Fruit fly (Drosophila melanogaster) whole organism, prepupa: ENCODE results near the gene Cdk8.
"Not testable (repeated sequence)": the region's sequence is repeated elsewhere in the genome, so short reads cannot be mapped to it uniquely, and the experiment has no call there.

Experiments used
- CG10631 ChIP-seq: fragments of 200-800 bp; sonication (Bioruptor generic); optimal IDR thresholded peaks from 2 replicates; lab custom pipeline; 2016; ENCODE audit warnings: missing biosample characterization, missing genetic modification characterization
- CG11762 ChIP-seq: fragments of 200-800 bp; sonication (Bioruptor generic); optimal IDR thresholded peaks from 3 replicates; lab custom pipeline; 2016; ENCODE audit warnings: missing biosample characterization, missing genetic modification characterization; ENCODE audit not compliant: insufficient read depth
- CG1621 ChIP-seq: fragments of 200-800 bp; sonication (Bioruptor generic); optimal IDR thresholded peaks from 3 replicates; lab custom pipeline; 2018; ENCODE audit warnings: missing biosample characterization, mild to moderate bottlenecking, missing genetic modification characterization
- CG16779 ChIP-seq: fragments of 200-800 bp; sonication (Bioruptor generic); optimal IDR thresholded peaks from 3 replicates; lab custom pipeline; 2017; ENCODE audit warnings: missing biosample characterization, mild to moderate bottlenecking, missing genetic modification characterization
- CG31627 ChIP-seq: fragments of 200-800 bp; sonication (Bioruptor generic); optimal IDR thresholded peaks from 3 replicates; lab custom pipeline; 2016; ENCODE audit warnings: missing biosample characterization, missing genetic modification characterization
- CG32006 ChIP-seq: fragments of 200-800 bp; sonication (Bioruptor generic); optimal IDR thresholded peaks from 3 replicates; lab custom pipeline; 2017; ENCODE audit warnings: missing biosample characterization, mild to moderate bottlenecking, missing genetic modification characterization
- CG3919 ChIP-seq: fragments of 200-800 bp; sonication (Bioruptor generic); optimal IDR thresholded peaks from 3 replicates; lab custom pipeline; 2016; ENCODE audit warnings: missing biosample characterization, missing genetic modification characterization
- CG4318 ChIP-seq: fragments of 200-800 bp; sonication (Bioruptor generic); optimal IDR thresholded peaks from 3 replicates; lab custom pipeline; 2017; ENCODE audit warnings: missing biosample characterization, mild to moderate bottlenecking, missing genetic modification characterization
- CG6163 ChIP-seq: fragments of 200-800 bp; sonication (Bioruptor generic); IDR thresholded peaks from 3 replicates; pipeline ENCODE4 v1.3.6; 2022; ENCODE audit warnings: missing biosample characterization, missing genetic modification characterization
- CG6276 ChIP-seq: fragments of 200-800 bp; sonication (Bioruptor generic); optimal IDR thresholded peaks from 2 replicates; lab custom pipeline; 2017; ENCODE audit warnings: missing biosample characterization, mild to moderate bottlenecking, missing genetic modification characterization
- CG6792 ChIP-seq: fragments of 200-800 bp; sonication (Bioruptor generic); optimal IDR thresholded peaks from 3 replicates; lab custom pipeline; 2016; ENCODE audit warnings: missing biosample characterization, missing genetic modification characterization
- CG7368 ChIP-seq: fragments of 200-800 bp; sonication (Bioruptor generic); optimal IDR thresholded peaks from 3 replicates; lab custom pipeline; 2016; ENCODE audit warnings: missing biosample characterization, missing genetic modification characterization
- CG8119 ChIP-seq: fragments of 200-800 bp; sonication (Bioruptor generic); IDR thresholded peaks from 3 replicates; pipeline ENCODE4 v1.3.6; 2022; ENCODE audit warnings: missing biosample characterization, missing genetic modification characterization
- CG8632 ChIP-seq: fragments of 200-800 bp; sonication (Bioruptor generic); optimal IDR thresholded peaks from 3 replicates; lab custom pipeline; 2016; ENCODE audit warnings: missing biosample characterization, missing genetic modification characterization
- CG9139 ChIP-seq: fragments of 200-800 bp; sonication (Bioruptor generic); optimal IDR thresholded peaks from 3 replicates; lab custom pipeline; 2017; ENCODE audit warnings: missing biosample characterization, mild to moderate bottlenecking, missing genetic modification characterization
- Eip78C ChIP-seq: fragments of 200-800 bp; sonication (Bioruptor generic); peaks from one replicate; lab custom pipeline; 2016; ENCODE audit warnings: missing biosample characterization, missing genetic modification characterization
- Ets21C ChIP-seq: fragments of 200-800 bp; sonication (Bioruptor generic); optimal IDR thresholded peaks from 3 replicates; lab custom pipeline; 2016; ENCODE audit warnings: missing biosample characterization, missing genetic modification characterization
- Gug ChIP-seq: fragments of 200-800 bp; sonication (Bioruptor generic); IDR thresholded peaks from 2 replicates; pipeline ENCODE4 v1.3.6; 2022; ENCODE audit warnings: missing biosample characterization, missing genetic modification characterization
- Lpt ChIP-seq: fragments of 200-800 bp; sonication (Bioruptor generic); optimal IDR thresholded peaks from 3 replicates; lab custom pipeline; 2016; ENCODE audit warnings: missing biosample characterization, missing genetic modification characterization
- OdsH ChIP-seq: fragments of 200-800 bp; sonication (Bioruptor generic); optimal IDR thresholded peaks from 3 replicates; lab custom pipeline; 2016; ENCODE audit warnings: missing biosample characterization, missing genetic modification characterization
- Smox ChIP-seq: fragments of 200-800 bp; sonication (Bioruptor generic); optimal IDR thresholded peaks from 3 replicates; lab custom pipeline; 2016; ENCODE audit warnings: missing biosample characterization, missing genetic modification characterization
- Sox14 ChIP-seq: fragments of 200-800 bp; sonication (Bioruptor generic); optimal IDR thresholded peaks from 3 replicates; lab custom pipeline; 2016; ENCODE audit warnings: missing biosample characterization, missing genetic modification characterization
- cyc ChIP-seq: fragments of 200-800 bp; sonication (Bioruptor generic); optimal IDR thresholded peaks from 3 replicates; lab custom pipeline; 2016; ENCODE audit warnings: missing biosample characterization, missing genetic modification characterization
- dac ChIP-seq: fragments of 200-800 bp; sonication (Bioruptor generic); optimal IDR thresholded peaks from 2 replicates; lab custom pipeline; 2017; ENCODE audit warnings: missing biosample characterization, mild to moderate bottlenecking, missing genetic modification characterization
- eg ChIP-seq: fragments of 200-800 bp; sonication (Bioruptor generic); IDR thresholded peaks from 3 replicates; pipeline ENCODE4 v1.3.6; 2022; ENCODE audit warnings: missing biosample characterization, missing genetic modification characterization
- fd59A ChIP-seq: fragments of 200-800 bp; sonication (Bioruptor generic); optimal IDR thresholded peaks from 2 replicates; lab custom pipeline; 2017; ENCODE audit warnings: missing biosample characterization, mild to moderate bottlenecking, missing genetic modification characterization, missing genetic modification reagents
- fd85E ChIP-seq: fragments of 200-800 bp; sonication (Bioruptor generic); optimal IDR thresholded peaks from 3 replicates; lab custom pipeline; 2016; ENCODE audit warnings: missing biosample characterization, missing genetic modification characterization
- fkh ChIP-seq: fragments of 200-800 bp; sonication (Bioruptor generic); optimal IDR thresholded peaks from 3 replicates; lab custom pipeline; 2017; ENCODE audit warnings: missing biosample characterization, mild to moderate bottlenecking, missing genetic modification characterization, moderate library complexity
- lz ChIP-seq: fragments of 200-800 bp; sonication (Bioruptor generic); optimal IDR thresholded peaks from 3 replicates; lab custom pipeline; 2016; ENCODE audit warnings: missing biosample characterization, missing genetic modification characterization
- pdm3 ChIP-seq: fragments of 200-800 bp; sonication (Bioruptor generic); optimal IDR thresholded peaks from 3 replicates; lab custom pipeline; 2016; ENCODE audit warnings: missing biosample characterization, missing genetic modification characterization
- ss ChIP-seq, 2 experiments: fragments of 200-800 bp; sonication (Bioruptor generic); optimal IDR thresholded peaks; 2 replicates in 1 of 2; 3 replicates in 1 of 2; lab custom pipeline; 2017 to 2018; ENCODE audit warnings: mild to moderate bottlenecking in 2 of 2, missing biosample characterization in 2 of 2, missing genetic modification characterization in 2 of 2, moderate library complexity in 1 of 2
- svp ChIP-seq: fragments of 200-800 bp; sonication (Bioruptor generic); peaks from one replicate; lab custom pipeline; 2016; ENCODE audit warnings: missing biosample characterization, missing genetic modification characterization
- topi ChIP-seq: fragments of 200-800 bp; sonication (Bioruptor generic); optimal IDR thresholded peaks from 3 replicates; lab custom pipeline; 2016; ENCODE audit warnings: missing biosample characterization, missing genetic modification characterization

Gene Cdk8

DNA sequence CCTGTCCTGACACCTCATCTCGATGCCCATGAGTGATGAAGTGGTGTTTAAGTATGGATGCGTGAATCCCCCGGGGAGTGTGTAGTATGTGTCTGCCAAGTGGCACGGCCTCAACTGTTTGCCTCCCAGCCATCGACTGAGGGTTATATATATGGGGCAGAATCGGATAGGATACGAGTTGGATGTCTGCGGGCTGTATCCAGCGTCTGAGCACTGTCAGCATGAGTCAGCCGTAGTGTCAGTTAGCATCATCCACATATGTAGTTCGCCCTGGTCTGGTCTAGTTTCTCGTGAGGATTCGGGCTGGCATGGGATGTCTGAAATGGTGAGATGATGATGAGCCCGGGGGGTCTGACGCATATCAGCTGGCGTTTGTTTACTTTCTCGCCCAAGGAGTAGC lies 36.5 kb downstream of the Cdk8 start, which contains the start of gene Ilp3:
TSS of gene Ilp3 (minus strand) at position 101 of the 400 bp plus-strand sequence.
- TF ChIP-seq Lpt (GFP tag; lab: Kevin White, UChicago) = no peak
- TF ChIP-seq CG3919 (GFP tag; lab: Kevin White, UChicago) = no peak
- no peak for TF ChIP-seq svp (GFP tag; lab: Kevin White, UChicago)
- TF ChIP-seq Eip78C (GFP tag; lab: Kevin White, UChicago) = no peak
- TF ChIP-seq cyc (GFP tag; lab: Kevin White, UChicago) = no peak
- TF ChIP-seq fd85E (GFP tag; lab: Kevin White, UChicago) = no peak
- no peak for TF ChIP-seq Sox14 (GFP tag; lab: Kevin White, UChicago)
- no peak for TF ChIP-seq CG7368 (GFP tag; lab: Kevin White, UChicago)
- no peak for TF ChIP-seq CG11762 (GFP tag; lab: Kevin White, UChicago)
- TF ChIP-seq, all 60 proteins: peak for 0

DNA sequence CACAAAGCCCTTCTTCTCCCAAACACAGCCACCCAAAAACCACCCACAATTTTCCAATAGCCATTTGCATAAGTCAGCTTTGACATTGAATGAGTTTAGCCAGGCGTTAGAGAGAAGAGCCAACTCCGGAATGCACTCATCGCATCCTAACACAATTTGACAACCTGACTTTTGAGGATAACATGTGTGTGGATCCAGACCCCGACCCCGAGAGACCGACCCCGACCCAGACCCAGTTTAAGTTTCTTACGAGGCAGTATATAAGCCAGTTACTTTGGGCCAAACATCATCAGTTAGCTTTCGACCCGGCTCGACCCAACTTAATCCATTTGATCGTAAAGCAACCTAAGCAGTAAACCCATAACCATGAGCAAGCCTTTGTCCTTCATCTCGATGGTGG lies 39.1 kb downstream of the Cdk8 start, which contains the start of gene Ilp2:
TSS of gene Ilp2 (plus strand) at position 301 of the 400 bp plus-strand sequence.
- TF ChIP-seq CG31627 (GFP tag; lab: Kevin White, UChicago) = no peak
- no peak for TF ChIP-seq CG4318 (GFP tag; lab: Kevin White, UChicago)
- TF ChIP-seq CG6792 (GFP tag; lab: Kevin White, UChicago) = no peak
- TF ChIP-seq Ets21C (GFP tag; lab: Kevin White, UChicago) = no peak
- TF ChIP-seq lz = no peak
- no peak for TF ChIP-seq OdsH (GFP tag; lab: Kevin White, UChicago)
- no peak for TF ChIP-seq pdm3 (GFP tag; lab: Kevin White, UChicago)
- no peak for TF ChIP-seq CG10631 (GFP tag; lab: Kevin White, UChicago)
- TF ChIP-seq CG6163 (GFP tag; lab: Robert Waterston, UW) = no peak
- TF ChIP-seq ss (GFP tag; optimal IDR thresholded peaks at IDR 0.05; lab: Kevin White, UChicago) = no peak
- TF ChIP-seq svp (GFP tag; lab: Kevin White, UChicago) = no peak

DNA sequence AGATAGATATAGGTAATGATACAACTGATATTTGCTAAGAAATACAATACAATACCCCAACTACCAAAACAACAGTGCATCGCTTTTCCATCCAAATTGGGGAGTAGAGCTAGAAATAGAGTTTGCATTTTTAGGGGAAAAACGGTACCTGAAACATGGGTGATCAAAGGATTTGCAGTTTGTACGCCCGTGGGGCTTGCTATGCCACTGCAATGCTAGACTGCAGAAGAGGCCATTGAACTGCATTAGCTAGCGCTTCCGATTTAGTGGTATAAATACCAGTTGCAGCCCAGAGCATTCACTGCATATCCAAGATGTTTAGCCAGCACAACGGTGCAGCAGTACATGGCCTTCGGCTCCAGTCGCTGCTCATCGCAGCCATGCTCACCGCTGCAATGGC lies 40.4 kb downstream of the Cdk8 start, which contains the start of gene Ilp1:
TSS of gene Ilp1 (plus strand) at position 301 of the 400 bp plus-strand sequence.
- TF ChIP-seq CG1621 (tag; lab: Kevin White, UChicago); CG8632 (GFP tag; lab: Kevin White, UChicago); CG32006 (GFP tag; lab: Kevin White, UChicago): not testable (repeated sequence)

dm6 chr3L:9797587-9797986 lies 40.9 kb downstream of the Cdk8 start, which contains the start of gene Zasp67:
Gene Zasp67, minus strand, starts transcription at chr3L:9797687.
- no peak for TF ChIP-seq fd59A (GFP tag; lab: Kevin White, UChicago)
- no peak for TF ChIP-seq fkh (GFP tag; lab: Kevin White, UChicago)
- no peak for TF ChIP-seq lz
- TF ChIP-seq Gug (GFP tag; lab: Robert Waterston, UW) = no peak
- TF ChIP-seq CG11762 (GFP tag; lab: Kevin White, UChicago) = no peak
- TF ChIP-seq topi = no peak
- TF ChIP-seq fd85E (GFP tag; lab: Kevin White, UChicago) = no peak
- TF ChIP-seq CG8119 (GFP tag; lab: Robert Waterston, UW) = no peak
- TF ChIP-seq dac (GFP tag; lab: Kevin White, UChicago) = no peak
- no peak for TF ChIP-seq CG6276 (GFP tag; lab: Kevin White, UChicago)
- no peak for TF ChIP-seq svp (GFP tag; lab: Kevin White, UChicago)
- TF ChIP-seq Smox = no peak
- TF ChIP-seq CG9139 (GFP tag; lab: Kevin White, UChicago) = no peak
- TF ChIP-seq eg = no peak
- TF ChIP-seq CG16779 (tag; lab: Kevin White, UChicago) = no peak
- TF ChIP-seq, all 60 proteins: peak for 0
